Worm (Caenorhabditis elegans) whole organism, late embryonic: ENCODE measurements around the gene cdc-25.2.

ENCODE experiments used
- ama-1 ChIP-seq: fragments of 150-350 bp; optimal IDR thresholded peaks from 2 replicates; lab custom pipeline; 2014
- ceh-45 ChIP-seq: fragments of 200-800 bp; sonication (Bioruptor generic); IDR thresholded peaks from 2 replicates; pipeline ENCODE4 v1.3.6; 2022; ENCODE audit warnings: missing genetic modification reagents, missing genetic modification characterization, missing compliant biosample characterization
- elt-2 ChIP-seq: sonication (generic microtip); optimal IDR thresholded peaks from 2 replicates; lab custom pipeline; 2016; ENCODE audit warnings: missing genetic modification reagents, missing genetic modification characterization, missing compliant biosample characterization
- nhr-11 ChIP-seq: fragments of 150-350 bp; optimal IDR thresholded peaks from 2 replicates; lab custom pipeline; 2014; ENCODE audit warnings: missing biosample characterization, missing genetic modification characterization
- pqm-1 ChIP-seq: sonication (generic microtip); optimal IDR thresholded peaks from 2 replicates; lab custom pipeline; 2016; ENCODE audit warnings: missing genetic modification characterization, missing compliant biosample characterization
- ttx-3 ChIP-seq: sonication (generic microtip); optimal IDR thresholded peaks from 2 replicates; lab custom pipeline; 2016; ENCODE audit warnings: missing genetic modification reagents, missing genetic modification characterization, missing compliant biosample characterization

ce11 chrV:1555072-1555471, 11.8 kb upstream of the cdc-25.2 start:
- TF ChIP-seq ttx-3 (tag; lab: Kevin White, UChicago) (no peak), pqm-1 (tag; lab: Kevin White, UChicago) (no peak), ama-1 (no peak), nhr-11 (no peak), ceh-45 (GFP tag; lab: Robert Waterston, UW) (no peak), elt-2 (peak; percentile 86)
